Worm (Caenorhabditis elegans) whole organism, L4 larva: ENCODE data around the gene comt-5.
A peak's percentile ranks its signal among the peaks of the same experiment; 100 is the strongest.

ENCODE experiments used
- F10B5.3 ChIP-seq: sonication (generic microtip); optimal IDR thresholded peaks from 2 replicates; lab custom pipeline; 2016; ENCODE audit warnings: mild to moderate bottlenecking, missing genetic modification characterization, missing compliant biosample characterization
- F26F4.8 ChIP-seq: fragments of 200-800 bp; sonication (Bioruptor generic); conservative IDR thresholded peaks from 2 replicates; pipeline ENCODE4 v1.3.6; 2022; ENCODE audit warnings: missing genetic modification characterization, missing compliant biosample characterization
- F37D6.2 ChIP-seq: sonication (generic microtip); optimal IDR thresholded peaks from 2 replicates; lab custom pipeline; 2016; ENCODE audit warnings: mild to moderate bottlenecking, missing genetic modification characterization, missing compliant biosample characterization
- R02D3.7 ChIP-seq: fragments of 150-350 bp; sonication (generic microtip); optimal IDR thresholded peaks from 3 replicates; lab custom pipeline; 2014; ENCODE audit warnings: missing biosample characterization, missing genetic modification characterization
- Y5F2A.4 ChIP-seq: fragments of 200-800 bp; sonication (Bioruptor generic); optimal IDR thresholded peaks from 2 replicates; lab custom pipeline; 2018; ENCODE audit warnings: mild to moderate bottlenecking, missing genetic modification characterization, missing compliant biosample characterization
- aha-1 ChIP-seq: fragments of 150-350 bp; peaks from one replicate; lab custom pipeline; 2014; ENCODE audit warnings: missing biosample characterization, missing genetic modification characterization
- ceh-20 ChIP-seq: fragments of 200-800 bp; sonication (Bioruptor generic); IDR thresholded peaks from 2 replicates; pipeline ENCODE4 v1.3.6; 2022; ENCODE audit warnings: missing genetic modification reagents, missing genetic modification characterization, missing compliant biosample characterization
- ceh-28 ChIP-seq: fragments of 150-350 bp; optimal IDR thresholded peaks from 2 replicates; lab custom pipeline; 2014; ENCODE audit warnings: missing biosample characterization, missing genetic modification reagents, missing genetic modification characterization
- ctbp-1 ChIP-seq: fragments of 200-800 bp; sonication (Bioruptor generic); IDR thresholded peaks from 2 replicates; pipeline ENCODE4 v1.3.6; 2022; ENCODE audit warnings: missing genetic modification reagents, missing genetic modification characterization, missing compliant biosample characterization
- daf-16 ChIP-seq, 3 experiments: sonication (generic microtip); optimal IDR thresholded peaks; 2 replicates each; lab custom pipeline; 2016 to 2017; ENCODE audit warnings: missing genetic modification characterization in 3 of 3, missing genetic modification reagents in 3 of 3, mild to moderate bottlenecking in 2 of 3, missing compliant biosample characterization in 2 of 3, missing biosample characterization in 1 of 3, moderate library complexity in 1 of 3
- duxl-1 ChIP-seq: sonication (generic microtip); optimal IDR thresholded peaks from 2 replicates; lab custom pipeline; 2016; ENCODE audit warnings: mild to moderate bottlenecking, missing genetic modification characterization, moderate library complexity, missing compliant biosample characterization; ENCODE audit not compliant: poor library complexity
- dve-1 ChIP-seq: sonication (generic microtip); optimal IDR thresholded peaks from 2 replicates; lab custom pipeline; 2017; ENCODE audit warnings: antibody characterized with exemption, mild to moderate bottlenecking, missing genetic modification characterization, missing compliant biosample characterization; ENCODE audit not compliant: insufficient read depth
- fkh-10 ChIP-seq: fragments of 150-350 bp; optimal IDR thresholded peaks from 2 replicates; lab custom pipeline; 2014; ENCODE audit warnings: missing biosample characterization, missing genetic modification reagents, missing genetic modification characterization
- hif-1 ChIP-seq, 2 experiments: sonication (generic microtip); optimal IDR thresholded peaks; 2 replicates each; lab custom pipeline; 2016 to 2017; ENCODE audit warnings: missing compliant biosample characterization in 2 of 2, missing genetic modification characterization in 2 of 2, missing genetic modification reagents in 2 of 2, missing genotype in 2 of 2, mild to moderate bottlenecking in 1 of 2
- lim-7 ChIP-seq: fragments of 200-800 bp; sonication (Bioruptor generic); IDR thresholded peaks from 2 replicates; pipeline ENCODE4 v1.3.6; 2022; ENCODE audit warnings: missing genetic modification characterization, missing compliant biosample characterization
- lin-1 ChIP-seq: fragments of 200-800 bp; sonication (Bioruptor generic); IDR thresholded peaks from 2 replicates; pipeline ENCODE4 v1.3.6; 2022; ENCODE audit warnings: missing genetic modification reagents, missing genetic modification characterization, missing compliant biosample characterization
- lin-39 ChIP-seq: fragments of 150-350 bp; optimal IDR thresholded peaks from 2 replicates; lab custom pipeline; 2014; ENCODE audit warnings: missing biosample characterization, missing genetic modification reagents, missing genetic modification characterization
- madf-5 ChIP-seq, 2 experiments: fragments of 200-800 bp; sonication (Bioruptor generic); IDR thresholded peaks; 2 replicates each; pipeline ENCODE4 v1.3.6; 2022; ENCODE audit warnings: missing compliant biosample characterization in 2 of 2, missing genetic modification characterization in 2 of 2
- mdl-1 ChIP-seq, 2 experiments: fragments of 150-350 bp in 1 of 2; sonication (generic microtip) in 1 of 2; optimal IDR thresholded peaks; 2 replicates each; lab custom pipeline; 2014 to 2017; ENCODE audit warnings: missing biosample characterization in 2 of 2, missing genetic modification characterization in 2 of 2
- mxl-3 ChIP-seq: fragments of 200-800 bp; sonication (Bioruptor generic); optimal IDR thresholded peaks from 2 replicates; lab custom pipeline; 2018; ENCODE audit warnings: mild to moderate bottlenecking, missing genetic modification characterization, missing compliant biosample characterization
- pha-4 ChIP-seq, 2 experiments: fragments of 150-350 bp in 1 of 2; fragments of 200-800 bp in 1 of 2; sonication (Bioruptor generic) in 1 of 2; IDR thresholded peaks in 1 of 2; optimal IDR thresholded peaks in 1 of 2; 2 replicates each; pipeline versions ENCODE4 v1.3.6 to Lab custom; 2014 to 2022; ENCODE audit warnings: missing genetic modification characterization in 2 of 2, missing genetic modification reagents in 2 of 2, missing biosample characterization in 1 of 2, missing compliant biosample characterization in 1 of 2
- pqm-1 ChIP-seq: sonication (generic microtip); optimal IDR thresholded peaks from 2 replicates; lab custom pipeline; 2017; ENCODE audit warnings: missing biosample characterization, missing genetic modification characterization
- rbr-2 ChIP-seq: sonication (generic microtip); optimal IDR thresholded peaks from 2 replicates; lab custom pipeline; 2016; ENCODE audit warnings: missing genotype, missing genetic modification characterization, missing compliant biosample characterization
- set-16 ChIP-seq: fragments of 200-800 bp; sonication (Bioruptor generic); IDR thresholded peaks from 2 replicates; pipeline ENCODE4 v1.3.6; 2022; ENCODE audit warnings: missing genetic modification reagents, missing genetic modification characterization, missing compliant biosample characterization
- skn-1 ChIP-seq: fragments of 150-350 bp; optimal IDR thresholded peaks from 2 replicates; lab custom pipeline; 2014; ENCODE audit warnings: missing biosample characterization, missing genetic modification characterization
- tag-97 ChIP-seq: fragments of 200-800 bp; sonication (Bioruptor generic); IDR thresholded peaks from 2 replicates; pipeline ENCODE4 v1.3.6; 2022; ENCODE audit warnings: missing genetic modification characterization, missing compliant biosample characterization
- tra-1 ChIP-seq: fragments of 200-800 bp; sonication (Bioruptor generic); IDR thresholded peaks from 2 replicates; pipeline ENCODE4 v1.3.6; 2022; ENCODE audit warnings: missing genetic modification reagents, missing genetic modification characterization, missing compliant biosample characterization
- unc-62 ChIP-seq, 3 experiments: fragments of 150-350 bp in 1 of 3; sonication (generic microtip); optimal IDR thresholded peaks in 2 of 3; peaks in 1 of 3; 1 replicate in 1 of 3; 2 replicates in 2 of 3; lab custom pipeline; 2014 to 2017; ENCODE audit warnings: missing biosample characterization in 3 of 3, missing genetic modification characterization in 3 of 3, missing genetic modification reagents in 3 of 3, missing genotype in 1 of 3
- zfp-2 ChIP-seq: sonication (generic microtip); optimal IDR thresholded peaks from 2 replicates; lab custom pipeline; 2016; ENCODE audit warnings: mild to moderate bottlenecking, missing genetic modification characterization, missing compliant biosample characterization
- zip-2 ChIP-seq: fragments of 150-350 bp; optimal IDR thresholded peaks from 2 replicates; lab custom pipeline; 2014; ENCODE audit warnings: missing biosample characterization, missing genetic modification characterization

Gene comt-5

DNA sequence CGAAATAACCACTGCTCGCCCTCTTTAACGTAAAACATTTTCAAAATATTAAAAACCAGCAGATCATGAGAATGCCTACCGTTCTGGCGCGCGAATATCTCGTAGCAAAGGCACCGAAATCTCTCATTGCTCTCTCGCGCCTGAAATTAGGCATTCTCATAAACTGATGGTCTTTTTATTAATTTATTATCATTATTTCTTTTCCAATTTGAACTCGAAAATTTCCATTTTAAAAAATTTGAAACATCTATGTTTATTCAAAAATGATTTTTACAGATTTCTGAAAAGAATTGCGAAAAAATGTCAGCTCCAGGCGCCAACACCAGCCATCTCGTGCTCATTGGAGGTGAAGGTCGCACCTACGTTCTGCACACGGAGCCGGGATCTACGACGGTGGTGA lies 23.5 kb downstream of the comt-5 start, which contains the start of gene F59A7.12:
F59A7.12 (plus strand) TSS at position 301 of the 400 bp plus-strand sequence.
- no peak for TF ChIP-seq daf-16 (GFP tag; optimal IDR thresholded peaks at IDR 0.05; lab: Kevin White, UChicago)
- no peak for TF ChIP-seq daf-16 (tag; optimal IDR thresholded peaks at IDR 0.05; lab: Kevin White, UChicago)
- TF ChIP-seq set-16 (GFP tag; lab: Robert Waterston, UW): peak; percentile 62

DNA sequence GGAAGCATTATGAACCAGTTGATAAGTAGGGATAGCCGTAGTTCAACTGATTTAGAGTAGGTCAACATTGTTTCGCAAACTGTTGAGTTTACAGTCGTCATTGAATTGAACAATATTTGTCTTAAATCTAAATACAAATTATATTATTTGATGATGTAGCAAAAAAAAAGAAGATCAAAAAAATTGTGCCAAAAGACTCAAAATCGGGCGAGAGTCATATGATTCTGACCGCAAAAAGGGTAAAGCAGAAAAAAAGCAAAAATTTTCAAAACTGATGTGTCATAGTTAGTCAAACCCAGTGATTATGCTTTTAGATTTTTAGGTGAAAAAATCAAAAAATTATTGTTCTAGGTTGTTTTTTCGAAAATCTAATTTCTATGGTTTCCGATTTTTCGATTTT lies 25.6 kb downstream of the comt-5 start, which contains the start of gene srab-13:
srab-13 (minus strand) TSS at position 101 of the 400 bp plus-strand sequence.
- TF ChIP-seq pqm-1 (tag; lab: Kevin White, UChicago) (no peak), F10B5.3 (tag; lab: Kevin White, UChicago) (no peak), duxl-1 (tag; lab: Kevin White, UChicago) (no peak), mxl-3 (no peak), dve-1 (tag; lab: Kevin White, UChicago) (no peak), unc-62 (GFP tag; optimal IDR thresholded peaks at IDR 0.05 in 1 of 2; lab: Kevin White, UChicago) (no peak), unc-62 (tag; optimal IDR thresholded peaks at IDR 0.05; lab: Kevin White, UChicago) (no peak), madf-5 (GFP tag; IDR thresholded peaks at IDR 0.05; lab: Robert Waterston, UW) (no peak), R02D3.7 (tag; lab: Kevin White, UChicago) (no peak), hif-1 (tag; optimal IDR thresholded peaks at IDR 0.05; lab: Kevin White, UChicago) (no peak), skn-1 (tag; lab: Kevin White, UChicago) (no peak), Y5F2A.4 (GFP tag; lab: Kevin White, UChicago) (no peak), F26F4.8 (GFP tag; lab: Robert Waterston, UW) (no peak), lim-7 (GFP tag; lab: Robert Waterston, UW) (no peak), ceh-28 (tag; lab: Kevin White, UChicago) (no peak), mdl-1 (tag; optimal IDR thresholded peaks at IDR 0.05; lab: Kevin White, UChicago) (no peak), zip-2 (no peak), lin-39 (tag; lab: Kevin White, UChicago) (no peak)

DNA sequence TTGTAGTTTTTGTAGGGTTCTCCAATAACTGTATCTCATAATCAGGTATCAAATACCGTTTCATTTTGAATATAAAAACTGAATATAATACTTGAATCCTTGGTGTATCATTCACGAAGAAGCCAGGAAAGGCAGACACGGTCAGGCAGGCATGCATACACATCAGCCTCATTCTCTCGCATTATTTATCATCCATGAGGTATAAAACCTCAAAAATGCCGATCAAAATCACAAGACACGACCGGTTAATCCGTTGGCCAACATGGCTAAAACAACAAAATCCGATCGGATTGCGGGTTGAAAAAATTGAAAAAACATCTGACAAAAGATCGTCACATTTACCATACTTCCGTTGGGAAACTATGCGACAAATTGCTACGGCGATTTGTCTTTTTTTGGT lies 31.0 kb downstream of the comt-5 start, which contains the start of gene F59A7.5:
F59A7.5 (plus strand) TSS at position 301 of the 400 bp plus-strand sequence.
- TF ChIP-seq madf-5 (GFP tag; IDR thresholded peaks at IDR 0.05; lab: Robert Waterston, UW) (no peak), unc-62 (GFP tag; optimal IDR thresholded peaks at IDR 0.05 in 1 of 2; lab: Kevin White, UChicago) (peak in 1 of 2 experiments; percentile 13), unc-62 (tag; optimal IDR thresholded peaks at IDR 0.05; lab: Kevin White, UChicago) (no peak)
- TF ChIP-seq, all 104 proteins: peak for 1

DNA sequence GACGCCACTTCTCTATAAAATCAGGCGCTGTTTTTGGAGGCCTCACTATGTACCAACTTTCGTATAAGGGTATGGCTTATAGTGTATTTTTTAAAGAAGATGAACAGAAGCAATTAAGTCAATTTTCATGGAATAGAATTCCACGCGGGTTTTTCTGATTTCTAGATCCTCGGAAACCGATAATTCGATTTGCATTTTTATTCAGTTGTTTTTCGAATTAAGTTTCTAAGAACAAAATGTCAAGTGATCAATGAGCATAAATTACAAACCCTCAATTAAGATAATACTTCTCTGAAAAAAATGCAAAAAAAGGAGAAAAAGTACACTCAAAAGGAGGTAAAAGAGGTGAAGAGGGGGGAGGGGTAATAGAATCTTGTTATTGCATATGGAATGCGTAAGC lies 32.1 kb downstream of the comt-5 start:
- no peak for TF ChIP-seq zfp-2 (tag; lab: Kevin White, UChicago)
- no peak for TF ChIP-seq lin-39 (tag; lab: Kevin White, UChicago)
- TF ChIP-seq madf-5 (GFP tag; IDR thresholded peaks at IDR 0.05; lab: Robert Waterston, UW): no peak
- no peak for TF ChIP-seq F37D6.2 (tag; lab: Kevin White, UChicago)
- TF ChIP-seq duxl-1 (tag; lab: Kevin White, UChicago): no peak
- no peak for TF ChIP-seq aha-1 (tag; lab: Kevin White, UChicago)
- no peak for TF ChIP-seq ceh-20 (GFP tag; lab: Robert Waterston, UW)
- TF ChIP-seq fkh-10 (GFP tag; lab: Kevin White, UChicago): no peak
- TF ChIP-seq tra-1 (GFP tag; lab: Robert Waterston, UW): no peak
- TF ChIP-seq lin-1 (GFP tag; lab: Robert Waterston, UW): no peak
- TF ChIP-seq lim-7 (GFP tag; lab: Robert Waterston, UW): no peak
- TF ChIP-seq rbr-2 (tag; lab: Kevin White, UChicago): no peak
- TF ChIP-seq ctbp-1 (GFP tag; lab: Robert Waterston, UW): no peak
- no peak for TF ChIP-seq tag-97 (GFP tag; lab: Robert Waterston, UW)
- TF ChIP-seq skn-1 (tag; lab: Kevin White, UChicago): no peak
- TF ChIP-seq R02D3.7 (tag; lab: Kevin White, UChicago): no peak
- no peak for TF ChIP-seq pha-4 (GFP tag; IDR thresholded peaks at IDR 0.05; lab: Robert Waterston, UW)
- no peak for TF ChIP-seq pha-4 (tag; optimal IDR thresholded peaks at IDR 0.05; lab: Kevin White, UChicago)
